Fruit fly (Drosophila melanogaster): ENCODE results near the gene Whamy.

The Whamy gene

dm6 chr3R:9725121-9725956 lies 48.9 kb downstream of the Whamy start, which contains the start of gene hyd:
hyd (minus strand) TSS chr3R:9725615.
- TF ChIP-seq net (GFP tag; optimal IDR thresholded peaks at IDR 0.05) (no peak), fkh (GFP tag; optimal IDR thresholded peaks at IDR 0.05) (peak; percentile 55)
